Fruit fly (Drosophila melanogaster) whole organism, embryonic: ENCODE results near the gene veli.

Source experiments
- Atf6 ChIP-seq: fragments of 200-800 bp; sonication (Bioruptor generic); IDR thresholded peaks from 2 replicates; pipeline ENCODE4 v1.3.6; 2022; ENCODE audit warnings: missing biosample characterization, missing genetic modification characterization
- Bdp1 ChIP-seq: fragments of 200-800 bp; sonication (Bioruptor generic); optimal IDR thresholded peaks from 3 replicates; lab custom pipeline; 2016; ENCODE audit warnings: missing biosample characterization, missing genetic modification characterization
- CG10543 ChIP-seq: fragments of 200-800 bp; sonication (Bioruptor generic); optimal IDR thresholded peaks from 3 replicates; lab custom pipeline; 2017; ENCODE audit warnings: missing biosample characterization, mild to moderate bottlenecking, missing genetic modification characterization, moderate library complexity
- CG10565 ChIP-seq: fragments of 200-800 bp; sonication (Bioruptor generic); optimal IDR thresholded peaks from 3 replicates; lab custom pipeline; 2016; ENCODE audit warnings: missing biosample characterization, mild to moderate bottlenecking, missing genetic modification characterization
- CG12299 ChIP-seq: fragments of 200-800 bp; sonication (Bioruptor generic); optimal IDR thresholded peaks from 2 replicates; lab custom pipeline; 2018; ENCODE audit warnings: missing biosample characterization, mild to moderate bottlenecking, missing genetic modification characterization
- CG13624 ChIP-seq: fragments of 200-800 bp; sonication (Bioruptor generic); optimal IDR thresholded peaks from 2 replicates; lab custom pipeline; 2016; ENCODE audit warnings: missing biosample characterization, missing genetic modification characterization
- CG14050 ChIP-seq: fragments of 200-800 bp; sonication (Bioruptor generic); IDR thresholded peaks from 3 replicates; pipeline ENCODE4 v1.3.6; 2022; ENCODE audit warnings: missing biosample characterization, missing genetic modification characterization
- CG15073 ChIP-seq: fragments of 200-800 bp; sonication (Bioruptor generic); optimal IDR thresholded peaks from 2 replicates; lab custom pipeline; 2016; ENCODE audit warnings: missing biosample characterization, missing genetic modification characterization
- CG15514 ChIP-seq: fragments of 200-800 bp; sonication (Bioruptor generic); optimal IDR thresholded peaks from 3 replicates; lab custom pipeline; 2017; ENCODE audit warnings: missing biosample characterization, missing genetic modification characterization, mild to moderate bottlenecking, moderate library complexity, missing genetic modification reagents
- CG16863 ChIP-seq: fragments of 200-800 bp; sonication (Bioruptor generic); optimal IDR thresholded peaks from 3 replicates; lab custom pipeline; 2016; ENCODE audit warnings: missing biosample characterization, missing genetic modification characterization
- CG31365 ChIP-seq: fragments of 200-800 bp; sonication (Bioruptor generic); optimal IDR thresholded peaks from 2 replicates; lab custom pipeline; 2018; ENCODE audit warnings: missing biosample characterization, mild to moderate bottlenecking, missing genetic modification characterization
- CG33213 ChIP-seq: fragments of 200-800 bp; sonication (Bioruptor generic); optimal IDR thresholded peaks from 3 replicates; lab custom pipeline; 2016; ENCODE audit warnings: missing biosample characterization, missing genetic modification characterization
- CG4328 ChIP-seq: fragments of 200-800 bp; sonication (Bioruptor generic); optimal IDR thresholded peaks from 3 replicates; lab custom pipeline; 2017; ENCODE audit warnings: missing biosample characterization, missing genetic modification reagents, missing genetic modification characterization
- CG4820 ChIP-seq: fragments of 200-800 bp; sonication (Bioruptor generic); optimal IDR thresholded peaks from 3 replicates; lab custom pipeline; 2016; ENCODE audit warnings: missing biosample characterization, missing genetic modification characterization
- CG8944 ChIP-seq: fragments of 200-800 bp; sonication (Bioruptor generic); optimal IDR thresholded peaks from 3 replicates; lab custom pipeline; 2016; ENCODE audit warnings: missing biosample characterization, missing genetic modification characterization
- CG9727 ChIP-seq: fragments of 200-800 bp; sonication (Bioruptor generic); optimal IDR thresholded peaks from 3 replicates; lab custom pipeline; 2017; ENCODE audit warnings: missing biosample characterization, mild to moderate bottlenecking, missing genetic modification characterization
- D19A ChIP-seq: fragments of 200-800 bp; optimal IDR thresholded peaks from 3 replicates; lab custom pipeline; 2019; ENCODE audit warnings: missing biosample characterization, mild to moderate bottlenecking, missing genetic modification characterization, moderate library complexity
- Dek ChIP-seq: fragments of 200-800 bp; sonication (Bioruptor generic); optimal IDR thresholded peaks from 3 replicates; lab custom pipeline; 2019; ENCODE audit warnings: missing biosample characterization, mild to moderate bottlenecking, missing genetic modification characterization, moderate library complexity
- Fer2 ChIP-seq: fragments of 200-800 bp; sonication (Bioruptor generic); optimal IDR thresholded peaks from 2 replicates; lab custom pipeline; 2018; ENCODE audit warnings: missing biosample characterization, mild to moderate bottlenecking, missing genetic modification characterization, moderate library complexity
- Gsc ChIP-seq: fragments of 200-800 bp; sonication (Bioruptor generic); IDR thresholded peaks from 2 replicates; pipeline ENCODE4 v1.3.6; 2022; ENCODE audit warnings: missing biosample characterization, missing genetic modification characterization
- HLH3B ChIP-seq: fragments of 200-800 bp; sonication (Bioruptor generic); IDR thresholded peaks from 2 replicates; pipeline ENCODE4 v1.3.6; 2022; ENCODE audit warnings: missing biosample characterization, missing genetic modification characterization
- HmgZ ChIP-seq: fragments of 200-800 bp; sonication (Bioruptor generic); optimal IDR thresholded peaks from 2 replicates; lab custom pipeline; 2018; ENCODE audit warnings: missing biosample characterization, mild to moderate bottlenecking, missing genetic modification characterization
- Hr3 ChIP-seq: fragments of 200-800 bp; sonication (Bioruptor generic); optimal IDR thresholded peaks from 3 replicates; lab custom pipeline; 2016; ENCODE audit warnings: missing biosample characterization, missing genetic modification characterization
- Hsf ChIP-seq: fragments of 200-800 bp; sonication (Bioruptor generic); optimal IDR thresholded peaks from 3 replicates; lab custom pipeline; 2016; ENCODE audit warnings: missing biosample characterization, missing genetic modification characterization
- MESR4 ChIP-seq: fragments of 200-800 bp; sonication (Bioruptor generic); optimal IDR thresholded peaks from 2 replicates; lab custom pipeline; 2018; ENCODE audit warnings: missing biosample characterization, mild to moderate bottlenecking, missing genetic modification characterization, moderate library complexity
- Mes4 ChIP-seq: fragments of 200-800 bp; sonication (Bioruptor generic); optimal IDR thresholded peaks from 2 replicates; lab custom pipeline; 2016; ENCODE audit warnings: missing biosample characterization, missing genetic modification characterization
- Opbp ChIP-seq: fragments of 200-800 bp; sonication (Bioruptor generic); IDR thresholded peaks from 3 replicates; pipeline ENCODE4 v1.3.6; 2022; ENCODE audit warnings: missing biosample characterization, missing genetic modification characterization; ENCODE audit not compliant: partially characterized antibody
- Sry-β ChIP-seq: fragments of 200-800 bp; sonication (Bioruptor generic); optimal IDR thresholded peaks from 2 replicates; lab custom pipeline; 2018; ENCODE audit warnings: missing biosample characterization, mild to moderate bottlenecking, missing genetic modification characterization, moderate library complexity
- Sry-δ ChIP-seq: fragments of 200-800 bp; sonication (Bioruptor generic); optimal IDR thresholded peaks from 2 replicates; lab custom pipeline; 2016; ENCODE audit warnings: missing biosample characterization, missing genetic modification characterization
- Stat92E ChIP-seq, 3 experiments: fragments of >200 bp in 2 of 3; fragments of 200-800 bp in 1 of 3; sonication (Bioruptor generic) in 1 of 3; optimal IDR thresholded peaks; 2 replicates each; lab custom pipeline; 2017 to 2019; ENCODE audit warnings: missing biosample characterization in 3 of 3, missing genetic modification characterization in 3 of 3, mild to moderate bottlenecking in 1 of 3, moderate library complexity in 1 of 3
- Tbp ChIP-seq: fragments of >200 bp; optimal IDR thresholded peaks from 2 replicates; lab custom pipeline; 2018; ENCODE audit warnings: missing biosample characterization, missing genetic modification characterization
- aop ChIP-seq: fragments of 200-800 bp; sonication (Bioruptor generic); IDR thresholded peaks from 2 replicates; pipeline ENCODE4 v1.3.6; 2022; ENCODE audit warnings: missing biosample characterization, missing genetic modification characterization
- bigmax ChIP-seq: fragments of 200-800 bp; sonication (Bioruptor generic); optimal IDR thresholded peaks from 2 replicates; lab custom pipeline; 2018; ENCODE audit warnings: missing biosample characterization, mild to moderate bottlenecking, missing genetic modification characterization
- bsh ChIP-seq, 2 experiments: fragments of 200-800 bp; sonication (Bioruptor generic); optimal IDR thresholded peaks; 2 replicates each; lab custom pipeline; 2017 to 2018; ENCODE audit warnings: mild to moderate bottlenecking in 2 of 2, missing biosample characterization in 2 of 2, missing genetic modification characterization in 2 of 2, moderate library complexity in 1 of 2
- cas ChIP-seq: fragments of 200-800 bp; sonication (Bioruptor generic); IDR thresholded peaks from 2 replicates; pipeline ENCODE4 v1.3.6; 2022; ENCODE audit warnings: missing biosample characterization, missing genetic modification characterization
- cg ChIP-seq: fragments of 200-800 bp; sonication (Bioruptor generic); optimal IDR thresholded peaks from 3 replicates; lab custom pipeline; 2019; ENCODE audit warnings: missing biosample characterization, mild to moderate bottlenecking, missing genetic modification characterization, moderate library complexity
- corto ChIP-seq: fragments of 200-800 bp; sonication (Bioruptor generic); optimal IDR thresholded peaks from 2 replicates; lab custom pipeline; 2016; ENCODE audit warnings: missing biosample characterization, mild to moderate bottlenecking, missing genetic modification characterization, moderate library complexity
- danr ChIP-seq: fragments of 200-800 bp; sonication (Bioruptor generic); IDR thresholded peaks from 2 replicates; pipeline ENCODE4 v1.3.6; 2022; ENCODE audit warnings: missing biosample characterization, missing genetic modification characterization
- fd64A ChIP-seq: fragments of 200-800 bp; sonication (Bioruptor generic); optimal IDR thresholded peaks from 3 replicates; lab custom pipeline; 2018; ENCODE audit warnings: missing biosample characterization, mild to moderate bottlenecking, missing genetic modification characterization
- grn ChIP-seq: fragments of 200-800 bp; sonication (Bioruptor generic); optimal IDR thresholded peaks from 3 replicates; lab custom pipeline; 2017; ENCODE audit warnings: missing biosample characterization, missing genetic modification characterization
- gro ChIP-seq: fragments of 200-800 bp; sonication (Bioruptor generic); optimal IDR thresholded peaks from 2 replicates; lab custom pipeline; 2016; ENCODE audit warnings: missing biosample characterization, missing genetic modification characterization
- gt ChIP-seq: fragments of 200-800 bp; sonication (Bioruptor generic); IDR thresholded peaks from 2 replicates; pipeline ENCODE4 v1.3.6; 2022; ENCODE audit warnings: missing biosample characterization, missing genetic modification characterization
- lola ChIP-seq, 3 experiments: fragments of >200 bp in 2 of 3; fragments of 200-800 bp in 1 of 3; sonication (Bioruptor generic) in 1 of 3; optimal IDR thresholded peaks; 2 replicates each; lab custom pipeline; 2017 to 2019; ENCODE audit warnings: missing biosample characterization in 3 of 3, missing genetic modification characterization in 3 of 3, mild to moderate bottlenecking in 1 of 3, moderate library complexity in 1 of 3
- pb ChIP-seq: fragments of 200-800 bp; sonication (Bioruptor generic); optimal IDR thresholded peaks from 3 replicates; lab custom pipeline; 2016; ENCODE audit warnings: missing biosample characterization, missing genetic modification characterization
- run ChIP-seq: fragments of 200-800 bp; sonication (Bioruptor generic); optimal IDR thresholded peaks from 3 replicates; lab custom pipeline; 2018; ENCODE audit warnings: missing biosample characterization, mild to moderate bottlenecking, missing genetic modification characterization
- slou ChIP-seq: fragments of 200-800 bp; sonication (Bioruptor generic); optimal IDR thresholded peaks from 3 replicates; lab custom pipeline; 2016; ENCODE audit warnings: missing biosample characterization, missing genetic modification characterization
- sna ChIP-seq: fragments of 200-800 bp; sonication (Bioruptor generic); IDR thresholded peaks from 2 replicates; pipeline ENCODE4 v1.3.6; 2022; ENCODE audit warnings: missing biosample characterization, missing genetic modification characterization; ENCODE audit not compliant: partially characterized antibody
- sob ChIP-seq: fragments of 200-800 bp; sonication (Bioruptor generic); IDR thresholded peaks from 2 replicates; pipeline ENCODE4 v1.3.6; 2022; ENCODE audit warnings: missing biosample characterization, missing genetic modification characterization
- ssp ChIP-seq: fragments of 200-800 bp; sonication (Bioruptor generic); IDR thresholded peaks from 2 replicates; pipeline ENCODE4 v1.3.6; 2022; ENCODE audit warnings: missing biosample characterization, missing genetic modification characterization
- tup ChIP-seq: fragments of 200-800 bp; sonication (Bioruptor generic); optimal IDR thresholded peaks from 2 replicates; lab custom pipeline; 2016; ENCODE audit warnings: missing biosample characterization, mild to moderate bottlenecking, missing genetic modification characterization, moderate library complexity
- tx ChIP-seq: fragments of 200-800 bp; sonication (Bioruptor generic); optimal IDR thresholded peaks from 2 replicates; lab custom pipeline; 2016; ENCODE audit warnings: missing biosample characterization, missing genetic modification characterization

veli gene

DNA sequence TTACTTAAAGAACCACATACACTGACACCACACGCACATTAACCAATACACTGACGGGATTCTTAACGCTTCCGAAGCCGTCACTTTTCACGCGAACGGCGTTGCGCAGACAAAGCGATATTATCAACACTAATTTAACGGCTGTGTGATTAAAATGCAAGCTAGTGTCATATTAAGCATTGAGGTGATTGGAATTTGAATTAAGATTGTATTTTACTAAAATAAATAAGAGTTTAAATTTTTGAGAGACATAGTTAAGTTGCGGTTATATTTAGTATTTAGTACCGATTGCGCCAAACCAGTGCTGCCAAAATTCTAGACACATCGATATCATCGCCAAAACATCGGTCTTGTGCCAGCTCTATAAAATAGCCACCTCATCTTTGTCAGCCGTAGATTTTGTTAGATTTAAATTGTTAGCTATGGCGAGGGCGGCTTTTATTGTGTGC, 26.3 kb downstream of the veli start, which contains the start of the genes Ythdf and bai (continued):
- no peak for TF ChIP-seq CG4328 (GFP tag; lab: Kevin White, UChicago)
- peak; percentile 37 for TF ChIP-seq slou (GFP tag; lab: Kevin White, UChicago)
- no peak for TF ChIP-seq aop (GFP tag; lab: Robert Waterston, UW)
- no peak for TF ChIP-seq Dek (tag; lab: Kevin White, UChicago)
- peak; percentile 40 for TF ChIP-seq Hr3 (GFP tag; lab: Kevin White, UChicago)
- TF ChIP-seq danr, result no peak
- no peak for TF ChIP-seq CG31365
- TF ChIP-seq Bdp1 (GFP tag; lab: Kevin White, UChicago), result peak; percentile 11
- TF ChIP-seq Sry-δ, result peak; percentile 97
- TF ChIP-seq Atf6, result no peak
- peak; percentile 25 for TF ChIP-seq MESR4 (GFP tag; lab: Kevin White, UChicago)
- peak; percentile 35 for TF ChIP-seq gro (GFP tag; lab: Kevin White, UChicago)
- peak; percentile 6 for TF ChIP-seq tx
- no peak for TF ChIP-seq run (tag; lab: Kevin White, UChicago)
- TF ChIP-seq fd64A (GFP tag; lab: Kevin White, UChicago), result no peak
- TF ChIP-seq CG14050 (GFP tag; lab: Robert Waterston, UW), result no peak
- TF ChIP-seq Tbp (GFP tag; lab: Kevin White, UChicago), result no peak
- TF ChIP-seq CG15514 (GFP tag; lab: Kevin White, UChicago), result no peak
- no peak for TF ChIP-seq gt (GFP tag; lab: Robert Waterston, UW)
- no peak for TF ChIP-seq CG12299 (tag; lab: Kevin White, UChicago)
- TF ChIP-seq pb, result no peak
- TF ChIP-seq Sry-β, result peak; percentile 9
- no peak for TF ChIP-seq CG9727 (GFP tag; lab: Kevin White, UChicago)
- peak; percentile 65 for TF ChIP-seq CG13624
- TF ChIP-seq CG4820 (GFP tag; lab: Kevin White, UChicago), result no peak
- no peak for TF ChIP-seq Mes4 (GFP tag; lab: Kevin White, UChicago)
- TF ChIP-seq ssp, result no peak
- TF ChIP-seq Hsf (GFP tag; lab: Kevin White, UChicago), result peak; percentile 50
- no peak for TF ChIP-seq bigmax (GFP tag; lab: Kevin White, UChicago)
- TF ChIP-seq corto, result no peak
- TF ChIP-seq HLH3B (GFP tag; lab: Robert Waterston, UW), result no peak
- peak in 1 of 3 experiments; percentile 27 for TF ChIP-seq lola (GFP tag; optimal IDR thresholded peaks at IDR 0.05; lab: Kevin White, UChicago)
- no peak for TF ChIP-seq Fer2 (tag; lab: Kevin White, UChicago)
- peak; percentile 56 for TF ChIP-seq sob (GFP tag; lab: Robert Waterston, UW)
- peak; percentile 78 for TF ChIP-seq HmgZ (tag; lab: Kevin White, UChicago)
- peak; percentile 90 for TF ChIP-seq sna (GFP tag; lab: Robert Waterston, UW)
- peak; percentile 96 for TF ChIP-seq cg (GFP tag; lab: Kevin White, UChicago)
- peak; percentile 74; the same call in 2 of the 3 replicates for TF ChIP-seq Opbp (GFP tag; lab: Robert Waterston, UW)
- TF ChIP-seq CG10565, result no peak
- no peak for TF ChIP-seq CG15073 (GFP tag; lab: Kevin White, UChicago)
- no peak for TF ChIP-seq Stat92E (GFP tag; optimal IDR thresholded peaks at IDR 0.05; lab: Kevin White, UChicago)
- no peak for TF ChIP-seq CG8944 (GFP tag; lab: Kevin White, UChicago)
- no peak for TF ChIP-seq CG16863 (GFP tag; lab: Kevin White, UChicago)
- no peak for TF ChIP-seq Gsc
- peak; percentile 13 for TF ChIP-seq tup (GFP tag; lab: Kevin White, UChicago)
- TF ChIP-seq cas, result no peak
- TF ChIP-seq CG33213 (GFP tag; lab: Kevin White, UChicago), result peak; percentile 23
- no peak for TF ChIP-seq bsh (GFP tag; optimal IDR thresholded peaks at IDR 0.05; lab: Kevin White, UChicago)
- no peak for TF ChIP-seq grn (GFP tag; lab: Kevin White, UChicago)
- TF ChIP-seq D19A (tag; lab: Kevin White, UChicago), result no peak
- TF ChIP-seq CG10543 (GFP tag; lab: Kevin White, UChicago), result no peak
